Fruit fly (Drosophila melanogaster): ENCODE measurements around the gene CG7560.

CG7560 gene

DNA sequence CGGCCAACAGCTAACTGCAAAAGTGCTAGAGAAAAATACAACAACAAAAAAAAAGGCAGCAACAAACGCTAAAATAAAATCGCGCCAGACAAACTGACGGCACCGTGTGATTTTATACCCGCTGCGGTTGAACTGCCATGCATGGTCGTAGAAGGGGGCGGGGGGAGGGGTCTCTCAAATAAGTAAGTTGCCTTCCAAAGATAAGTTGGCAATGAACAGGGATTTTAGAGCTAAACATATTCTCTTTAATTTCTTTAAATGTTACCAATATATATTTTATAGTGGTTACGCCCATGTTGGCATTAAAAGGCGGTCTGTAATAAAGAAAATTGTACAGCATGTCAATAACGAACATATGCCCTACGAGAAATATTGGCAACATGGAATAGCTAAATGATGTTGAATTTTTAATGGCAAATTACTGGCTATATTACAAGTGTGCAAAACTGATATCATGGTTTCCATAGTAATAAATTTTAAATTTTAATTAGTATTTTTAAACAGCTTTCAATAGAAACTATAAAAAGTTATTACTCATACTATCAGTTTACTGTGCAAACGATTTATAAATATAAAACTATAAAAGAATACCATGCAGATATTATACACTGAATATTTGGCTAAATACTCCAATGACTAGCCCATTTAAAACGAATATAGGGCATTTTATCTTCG is 6.4 kb downstream of the CG7560 start (continued):
- TF ChIP-seq CG4360 (GFP tag; IDR thresholded peaks at IDR 0.05) = peak; percentile 49; the same call in 1 of the 2 replicates
- TF ChIP-seq hb (GFP tag; IDR thresholded peaks at IDR 0.05; ENCODE audit: partially characterized antibody) = no peak
- TF ChIP-seq CG7745 (tag; optimal IDR thresholded peaks at IDR 0.05) = no peak
- TF ChIP-seq ttk (GFP tag; IDR thresholded peaks at IDR 0.05) = peak; percentile 76
- no peak for TF ChIP-seq vnd (GFP tag; IDR thresholded peaks at IDR 0.05; ENCODE audit: partially characterized antibody)
- peak; percentile 59 for TF ChIP-seq phol (tag; optimal IDR thresholded peaks at IDR 0.05)
- TF ChIP-seq cad (GFP tag; optimal IDR thresholded peaks at IDR 0.05) = no peak
- TF ChIP-seq Atf3 (GFP tag; optimal IDR thresholded peaks at IDR 0.05) = peak; percentile 59
- peak; percentile 78 for TF ChIP-seq ap (GFP tag; IDR thresholded peaks at IDR 0.05)
- TF ChIP-seq Sin3A (optimal IDR thresholded peaks at IDR 0.05) = no peak
- peak; percentile 85 for TF ChIP-seq gem (tag; optimal IDR thresholded peaks at IDR 0.05)
- TF ChIP-seq Dad (GFP tag; optimal IDR thresholded peaks at IDR 0.05) = peak; percentile 41
- TF ChIP-seq jumu (GFP tag; optimal IDR thresholded peaks at IDR 0.05) = peak; percentile 34
- TF ChIP-seq sens (GFP tag) = peak; percentile 95
- peak; percentile 73 for TF ChIP-seq CG7786 (GFP tag; optimal IDR thresholded peaks at IDR 0.05)
- peak; percentile 88 for TF ChIP-seq Oli (tag; optimal IDR thresholded peaks at IDR 0.05)
- no peak for TF ChIP-seq CG1832 (GFP tag; optimal IDR thresholded peaks at IDR 0.05)
- no peak for TF ChIP-seq HLHmδ (GFP tag; optimal IDR thresholded peaks at IDR 0.05)
- peak; percentile 1 for TF ChIP-seq ac (GFP tag; optimal IDR thresholded peaks at IDR 0.05)
- TF ChIP-seq CG8290 (GFP tag; optimal IDR thresholded peaks at IDR 0.05) = no peak
- TF ChIP-seq CG8290 (tag; optimal IDR thresholded peaks at IDR 0.05) = peak in 1 of 2 experiments; percentile 85
- TF ChIP-seq CG7928 (GFP tag; optimal IDR thresholded peaks at IDR 0.05) = no peak
- TF ChIP-seq slbo (GFP tag; IDR thresholded peaks at IDR 0.05) = peak; percentile 94
- peak; percentile 59 for TF ChIP-seq CHES-1-like (GFP tag; optimal IDR thresholded peaks at IDR 0.05)
- peak; percentile 34 for TF ChIP-seq CG4707 (GFP tag; optimal IDR thresholded peaks at IDR 0.05)
- TF ChIP-seq CG3065 (GFP tag; optimal IDR thresholded peaks at IDR 0.05) = peak; percentile 50
- TF ChIP-seq BtbVII (GFP tag; optimal IDR thresholded peaks at IDR 0.05) = no peak
- TF ChIP-seq Tbp (GFP tag; optimal IDR thresholded peaks at IDR 0.05) = no peak
- TF ChIP-seq CG5245 (GFP tag; optimal IDR thresholded peaks at IDR 0.05) = peak; percentile 49
- TF ChIP-seq CG13775 (GFP tag; optimal IDR thresholded peaks at IDR 0.05) = peak; percentile 51
- peak; percentile 26 for TF ChIP-seq caup (GFP tag; optimal IDR thresholded peaks at IDR 0.05; ENCODE audit: severe bottlenecking)
- TF ChIP-seq CG31441 (GFP tag; IDR thresholded peaks at IDR 0.05) = peak; percentile 65
- peak; percentile 80 for TF ChIP-seq Chrac-16 (GFP tag; optimal IDR thresholded peaks at IDR 0.05)
- TF ChIP-seq H15 (GFP tag; IDR thresholded peaks at IDR 0.05) = peak; percentile 73
- no peak for TF ChIP-seq chinmo (GFP tag; IDR thresholded peaks at IDR 0.05; ENCODE audit: partially characterized antibody)
- TF ChIP-seq CG18599 (GFP tag; optimal IDR thresholded peaks at IDR 0.05) = peak; percentile 42
- no peak for TF ChIP-seq HLH4C (GFP tag; IDR thresholded peaks at IDR 0.05; ENCODE audit: partially characterized antibody)
- TF ChIP-seq CG1792 (GFP tag; optimal IDR thresholded peaks at IDR 0.05) = no peak
- TF ChIP-seq ci (GFP tag; IDR thresholded peaks at IDR 0.05) = peak; percentile 89
- TF ChIP-seq CG12071 (GFP tag; optimal IDR thresholded peaks at IDR 0.05) = peak; percentile 45
- TF ChIP-seq Drgx (GFP tag; IDR thresholded peaks at IDR 0.05) = peak; percentile 95
- TF ChIP-seq ind (GFP tag; optimal IDR thresholded peaks at IDR 0.05) = peak; percentile 76
- no peak for TF ChIP-seq sima (GFP tag; optimal IDR thresholded peaks at IDR 0.05)
- peak; percentile 47 for TF ChIP-seq CG13296 (GFP tag; optimal IDR thresholded peaks at IDR 0.05)
- no peak for TF ChIP-seq MBD-R2 (GFP tag; IDR thresholded peaks at IDR 0.05)
- TF ChIP-seq Nf-YB (GFP tag; optimal IDR thresholded peaks at IDR 0.05) = peak; percentile 31
- TF ChIP-seq fd64A (GFP tag; optimal IDR thresholded peaks at IDR 0.05) = no peak
- TF ChIP-seq pnt (GFP tag; optimal IDR thresholded peaks at IDR 0.05) = peak; percentile 61
- no peak for TF ChIP-seq Adf1 (GFP tag; IDR thresholded peaks at IDR 0.05)
- peak; percentile 48 for TF ChIP-seq CG1529 (GFP tag; optimal IDR thresholded peaks at IDR 0.05)
- TF ChIP-seq CG3838 (GFP tag; optimal IDR thresholded peaks at IDR 0.05) = no peak
